Worm (Caenorhabditis elegans): ENCODE data around the gene Y43F8C.13.
"Not testable (repeated sequence)": the region's sequence is repeated elsewhere in the genome, so short reads cannot be mapped to it uniquely, and the experiment has no call there.

The Y43F8C.13 gene

ce11 chrV:19710514-19710913 lies 13.3 kb upstream of the Y43F8C.13 start, which contains the start of gene Y43F8C.15:
Gene Y43F8C.15, minus strand, starts transcription at chrV:19710614.
- not testable (repeated sequence) for TF ChIP-seq tbx-2 (tag; optimal IDR thresholded peaks at IDR 0.05); nhr-19 (GFP tag; conservative IDR thresholded peaks at IDR 0.05); fkh-10 (GFP tag; optimal IDR thresholded peaks at IDR 0.05)

- TF ChIP-seq ceh-88 (GFP tag; IDR thresholded peaks at IDR 0.05) (no peak), elt-2 (tag; optimal IDR thresholded peaks at IDR 0.05) (no peak), nhr-19 (GFP tag; conservative IDR thresholded peaks at IDR 0.05) (no peak), blmp-1 (tag; optimal IDR thresholded peaks at IDR 0.05) (no peak), mef-2 (tag; optimal IDR thresholded peaks at IDR 0.05) (no peak), unc-98 (GFP tag; IDR thresholded peaks at IDR 0.05) (no peak), nhr-47 (tag; optimal IDR thresholded peaks at IDR 0.05) (no peak), nhr-84 (tag; optimal IDR thresholded peaks at IDR 0.05) (no peak), swsn-7 (tag; optimal IDR thresholded peaks at IDR 0.05) (no peak), ceh-90 (tag; optimal IDR thresholded peaks at IDR 0.05) (no peak), hlh-4 (tag; optimal IDR thresholded peaks at IDR 0.05) (no peak), nhr-12 (tag; optimal IDR thresholded peaks at IDR 0.05) (no peak), lsy-2 (tag; optimal IDR thresholded peaks at IDR 0.05) (no peak), mdl-1 (tag; optimal IDR thresholded peaks at IDR 0.05) (no peak), unc-86 (tag; optimal IDR thresholded peaks at IDR 0.05) (no peak), pax-3 (tag; optimal IDR thresholded peaks at IDR 0.05) (no peak), nhr-71 (tag; optimal IDR thresholded peaks at IDR 0.05) (no peak), grh-1 (GFP tag; IDR thresholded peaks at IDR 0.05) (no peak), isw-1 (GFP tag; IDR thresholded peaks at IDR 0.05) (no peak), tbx-2 (tag; optimal IDR thresholded peaks at IDR 0.05) (no peak)
Measured at ce11 chrV:19708849-19709248, 11.7 kb upstream of the Y43F8C.13 start, which contains the start of gene srv-3. Gene srv-3, minus strand, starts transcription at chrV:19708949.

ce11 chrV:19691954-19692353 lies 5.2 kb downstream of the Y43F8C.13 start:
- TF ChIP-seq hpl-2 (GFP tag; optimal IDR thresholded peaks at IDR 0.05) = no peak
- no peak for TF ChIP-seq ceh-63 (GFP tag; optimal IDR thresholded peaks at IDR 0.05)
- TF ChIP-seq xbp-1 (tag; optimal IDR thresholded peaks at IDR 0.05) = no peak

DNA sequence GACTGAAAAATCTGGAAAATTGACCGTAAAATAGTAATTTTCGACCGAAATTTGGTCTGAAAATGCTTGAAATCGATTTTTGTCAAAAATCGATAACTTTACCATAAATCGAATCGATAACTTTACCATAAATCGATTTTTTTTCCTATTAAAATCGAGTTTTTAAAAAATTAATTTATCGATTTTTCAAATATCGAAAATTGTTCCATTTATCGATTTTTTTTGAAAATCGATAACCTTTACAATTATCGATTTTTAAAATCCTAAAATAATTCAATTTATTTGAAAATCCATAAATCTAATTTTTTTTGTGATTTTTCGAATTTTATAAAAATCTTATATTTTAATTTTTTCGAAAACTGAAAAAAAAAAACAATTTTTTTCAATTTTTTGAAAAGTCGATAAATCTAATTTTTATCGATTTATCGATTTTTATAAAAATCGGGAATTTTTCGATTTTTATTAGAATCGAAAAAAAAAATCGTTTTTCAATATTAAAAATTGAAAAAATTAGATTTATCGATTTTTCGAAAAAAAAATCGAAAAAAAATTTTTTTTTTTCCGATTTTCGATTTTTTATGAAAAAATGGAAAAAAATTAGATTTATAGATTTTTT lies 5.8 kb downstream of the Y43F8C.13 start:
- TF ChIP-seq hpl-2 (GFP tag; optimal IDR thresholded peaks at IDR 0.05) (no peak), sox-4 (tag; optimal IDR thresholded peaks at IDR 0.05) (no peak), fkh-4 (tag; optimal IDR thresholded peaks at IDR 0.05; ENCODE audit: borderline replicate concordance) (no peak), fkh-10 (GFP tag; optimal IDR thresholded peaks at IDR 0.05) (no peak), alr-1 (tag; optimal IDR thresholded peaks at IDR 0.05; ENCODE audit: borderline replicate concordance) (no peak)

DNA sequence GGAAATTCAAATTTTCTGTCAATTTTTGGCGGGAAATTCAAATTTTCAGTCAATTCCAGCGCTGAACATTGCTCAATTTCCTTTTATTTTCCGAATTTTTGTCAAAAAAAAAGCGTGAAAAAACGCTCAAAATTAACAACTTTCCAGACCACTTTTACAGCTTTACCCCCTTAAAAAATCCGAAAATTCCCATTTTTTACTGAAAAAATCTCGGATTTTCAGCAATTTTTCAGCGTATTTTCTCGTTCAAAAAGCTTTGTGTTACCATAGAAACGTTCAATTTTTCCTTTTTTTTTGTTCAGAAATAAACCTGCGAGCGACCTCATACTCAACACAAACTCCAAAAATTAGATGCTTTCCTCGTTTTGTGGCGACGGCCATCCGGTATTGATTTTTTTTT lies 22.7 kb downstream of the Y43F8C.13 start, which contains the start of gene mrp-7:
Gene mrp-7, plus strand, starts transcription at position 301 of the 400 bp plus-strand sequence.
- no peak for TF ChIP-seq lir-3 (tag; optimal IDR thresholded peaks at IDR 0.05; ENCODE audit: poor library complexity)
- TF ChIP-seq irx-1 (tag; optimal IDR thresholded peaks at IDR 0.05) = no peak
- TF ChIP-seq dpl-1 (GFP tag; optimal IDR thresholded peaks at IDR 0.05) = no peak
- no peak for TF ChIP-seq rnt-1 (tag; optimal IDR thresholded peaks at IDR 0.05)
- TF ChIP-seq elt-2 (tag; optimal IDR thresholded peaks at IDR 0.05) = no peak
- no peak for TF ChIP-seq sup-37 (GFP tag; optimal IDR thresholded peaks at IDR 0.05)
- TF ChIP-seq elt-3 (tag; optimal IDR thresholded peaks at IDR 0.05) = no peak
- TF ChIP-seq aha-1 (tag; optimal IDR thresholded peaks at IDR 0.05) = no peak
- no peak for TF ChIP-seq hpl-2 (GFP tag; optimal IDR thresholded peaks at IDR 0.05)
- TF ChIP-seq nhr-90 (tag; optimal IDR thresholded peaks at IDR 0.05; ENCODE audit: poor library complexity) = no peak
- no peak for TF ChIP-seq ztf-11 (tag; optimal IDR thresholded peaks at IDR 0.05)
- no peak for TF ChIP-seq ceh-88 (GFP tag; IDR thresholded peaks at IDR 0.05)
- TF ChIP-seq egl-27 (tag; optimal IDR thresholded peaks at IDR 0.05) = no peak
- TF ChIP-seq hlh-4 (tag; optimal IDR thresholded peaks at IDR 0.05) = no peak
- TF ChIP-seq lin-39 (tag; optimal IDR thresholded peaks at IDR 0.05) = no peak
- TF ChIP-seq jun-1 (tag; optimal IDR thresholded peaks at IDR 0.05) = no peak
